Fruit fly (Drosophila melanogaster): Measurements from ENCODE around the gene Sec22.

DNA sequence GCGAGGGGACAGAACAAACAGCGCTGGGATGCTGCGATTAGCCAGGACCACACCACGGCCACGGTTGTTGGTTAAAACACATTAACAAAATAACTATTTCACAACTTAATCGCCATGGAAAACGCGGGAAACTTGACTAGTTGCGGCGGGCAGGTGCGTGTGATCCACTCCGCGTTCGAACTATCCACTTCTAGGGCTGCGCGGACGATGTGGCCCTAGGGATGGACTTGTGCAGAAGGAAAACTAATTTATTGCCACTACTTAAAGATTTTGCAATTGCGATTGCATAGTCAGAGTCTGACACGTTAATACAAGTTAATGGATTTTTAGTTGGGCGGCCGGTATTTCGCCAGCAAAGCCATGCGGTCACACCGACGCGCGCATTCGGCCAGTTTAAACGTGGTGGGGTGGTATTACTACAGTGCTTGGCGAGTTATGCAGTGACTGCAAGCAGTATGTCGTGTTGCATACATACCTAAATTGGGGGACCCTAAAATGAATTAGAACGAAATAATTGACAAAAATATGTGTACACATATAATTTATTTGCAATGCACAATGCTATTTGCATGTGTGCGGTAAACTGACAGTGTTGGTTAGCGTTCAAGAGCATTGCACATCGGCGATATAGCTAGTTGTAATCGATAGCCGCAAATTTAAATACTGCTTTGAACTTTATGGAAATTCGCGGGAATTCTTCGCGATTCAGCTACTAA lies 4.6 kb upstream of the Sec22 start, which contains the start of gene Rbf:
- TF ChIP-seq EcR (GFP tag; optimal IDR thresholded peaks at IDR 0.05) (no peak), Pif1B (GFP tag; optimal IDR thresholded peaks at IDR 0.05) (no peak), CG34367 (tag; optimal IDR thresholded peaks at IDR 0.05) (no peak), CG4496 (GFP tag; IDR thresholded peaks at IDR 0.05) (no peak), rn (GFP tag; IDR thresholded peaks at IDR 0.05) (no peak), Snoo (tag; optimal IDR thresholded peaks at IDR 0.05) (no peak), CG9948 (tag; optimal IDR thresholded peaks at IDR 0.05) (no peak), CG10348 (GFP tag; IDR thresholded peaks at IDR 0.05) (no peak)
